Worm (Caenorhabditis elegans) whole organism, L1 larva: Measurements from ENCODE around the gene Y38E10A.1.

Source experiments
- F16B12.6 ChIP-seq: fragments of 150-350 bp; optimal IDR thresholded peaks from 2 replicates; lab custom pipeline; 2014; ENCODE audit warnings: missing biosample characterization, missing genetic modification characterization
- Y116A8C.19 ChIP-seq: sonication (generic microtip); optimal IDR thresholded peaks from 2 replicates; lab custom pipeline; 2016; ENCODE audit warnings: missing compliant biosample characterization, missing genetic modification characterization, borderline replicate concordance
- blmp-1 ChIP-seq: fragments of 150-350 bp; optimal IDR thresholded peaks from 2 replicates; lab custom pipeline; 2014; ENCODE audit warnings: missing biosample characterization, missing genetic modification characterization
- ceh-8 ChIP-seq: fragments of 200-800 bp; sonication (Bioruptor generic); optimal IDR thresholded peaks from 2 replicates; lab custom pipeline; 2018; ENCODE audit warnings: mild to moderate bottlenecking, missing genetic modification characterization, moderate library complexity, missing compliant biosample characterization
- ceh-88 ChIP-seq: fragments of 200-800 bp; sonication (Bioruptor generic); IDR thresholded peaks from 2 replicates; pipeline ENCODE4 v1.3.6; 2022; ENCODE audit warnings: missing genetic modification characterization, missing compliant biosample characterization
- ceh-90 ChIP-seq: sonication (generic microtip); optimal IDR thresholded peaks from 2 replicates; lab custom pipeline; 2016; ENCODE audit warnings: missing genetic modification characterization, missing compliant biosample characterization
- ces-1 ChIP-seq: fragments of 150-350 bp; optimal IDR thresholded peaks from 2 replicates; lab custom pipeline; 2014; ENCODE audit warnings: missing biosample characterization, missing genetic modification reagents, missing genetic modification characterization
- dpl-1 ChIP-seq, 3 experiments: fragments of 150-350 bp in 2 of 3; sonication (generic microtip) in 1 of 3; optimal IDR thresholded peaks; 2 replicates each; lab custom pipeline; 2014 to 2017; ENCODE audit warnings: missing biosample characterization in 3 of 3, missing genetic modification characterization in 3 of 3, missing genetic modification reagents in 3 of 3
- dsc-1 ChIP-seq: sonication (generic microtip); optimal IDR thresholded peaks from 2 replicates; lab custom pipeline; 2016; ENCODE audit warnings: mild to moderate bottlenecking, missing genetic modification characterization, missing compliant biosample characterization
- efl-1 ChIP-seq, 4 experiments: fragments of 150-350 bp; optimal IDR thresholded peaks in 3 of 4; peaks in 1 of 4; 1 replicate in 1 of 4; 2 replicates in 3 of 4; lab custom pipeline; 2014; ENCODE audit warnings: missing biosample characterization in 2 of 4, missing genetic modification characterization in 2 of 4, missing genetic modification reagents in 2 of 4
- efl-3 ChIP-seq: fragments of 200-800 bp; sonication (Bioruptor generic); optimal IDR thresholded peaks from 2 replicates; lab custom pipeline; 2018; ENCODE audit warnings: mild to moderate bottlenecking, missing genetic modification characterization, missing compliant biosample characterization
- elt-2 ChIP-seq: sonication (generic microtip); optimal IDR thresholded peaks from 2 replicates; lab custom pipeline; 2016; ENCODE audit warnings: missing genetic modification characterization, mild to moderate bottlenecking, inconsistent platforms, missing compliant biosample characterization, missing genetic modification reagents
- elt-3 ChIP-seq, 6 experiments: fragments of 150-350 bp in 1 of 6; sonication (generic microtip); optimal IDR thresholded peaks; 2 replicates each; lab custom pipeline; 2017 to 2018; ENCODE audit warnings: missing biosample characterization in 6 of 6, missing genetic modification characterization in 6 of 6, inconsistent platforms in 1 of 6
- ets-5 ChIP-seq: fragments of 200-800 bp; sonication (Bioruptor generic); IDR thresholded peaks from 2 replicates; pipeline ENCODE4 v1.3.6; 2022; ENCODE audit warnings: missing genetic modification characterization, missing compliant biosample characterization
- fkh-10 ChIP-seq: sonication (generic microtip); optimal IDR thresholded peaks from 2 replicates; lab custom pipeline; 2017; ENCODE audit warnings: missing biosample characterization, missing genetic modification reagents, missing genetic modification characterization
- hpl-2 ChIP-seq: fragments of 150-350 bp; optimal IDR thresholded peaks from 2 replicates; lab custom pipeline; 2014; ENCODE audit warnings: missing biosample characterization, missing genetic modification reagents, missing genetic modification characterization
- isw-1 ChIP-seq: fragments of 200-800 bp; sonication (Bioruptor generic); IDR thresholded peaks from 2 replicates; pipeline ENCODE4 v1.3.6; 2022; ENCODE audit warnings: missing genetic modification characterization, missing compliant biosample characterization
- lin-14 ChIP-seq: fragments of 200-800 bp; sonication (Bioruptor generic); optimal IDR thresholded peaks from 2 replicates; lab custom pipeline; 2018; ENCODE audit warnings: mild to moderate bottlenecking, missing genetic modification characterization, moderate library complexity, missing compliant biosample characterization
- lin-35 ChIP-seq, 2 experiments: fragments of 150-350 bp; optimal IDR thresholded peaks; 2 replicates each; lab custom pipeline; 2014; ENCODE audit warnings: missing biosample characterization in 2 of 2, missing genetic modification characterization in 2 of 2, missing genetic modification reagents in 2 of 2
- mdl-1 ChIP-seq, 2 experiments: fragments of 150-350 bp; optimal IDR thresholded peaks; 2 replicates each; lab custom pipeline; 2014 to 2017; ENCODE audit warnings: missing biosample characterization in 2 of 2, missing genetic modification characterization in 2 of 2, inconsistent platforms in 1 of 2
- mef-2 ChIP-seq: fragments of 150-350 bp; optimal IDR thresholded peaks from 2 replicates; lab custom pipeline; 2014; ENCODE audit warnings: missing biosample characterization, missing genetic modification characterization
- nhr-11 ChIP-seq: fragments of 150-350 bp; optimal IDR thresholded peaks from 2 replicates; lab custom pipeline; 2014; ENCODE audit warnings: missing biosample characterization, missing genetic modification characterization
- nhr-12 ChIP-seq: sonication (generic microtip); optimal IDR thresholded peaks from 2 replicates; lab custom pipeline; 2017; ENCODE audit warnings: missing biosample characterization, missing genetic modification characterization
- nhr-19 ChIP-seq: fragments of 200-800 bp; sonication (Bioruptor generic); conservative IDR thresholded peaks from 2 replicates; pipeline ENCODE4 v1.3.6; 2022; ENCODE audit warnings: missing genetic modification characterization, missing compliant biosample characterization
- nhr-28 ChIP-seq: fragments of 150-350 bp; optimal IDR thresholded peaks from 2 replicates; lab custom pipeline; 2014; ENCODE audit warnings: missing biosample characterization, missing genetic modification characterization
- nhr-47 ChIP-seq: sonication (generic microtip); optimal IDR thresholded peaks from 2 replicates; lab custom pipeline; 2016; ENCODE audit warnings: mild to moderate bottlenecking, missing genetic modification characterization, moderate library complexity, missing compliant biosample characterization
- nhr-85 ChIP-seq: sonication (generic microtip); peaks from one replicate; lab custom pipeline; 2016; ENCODE audit warnings: missing genetic modification characterization, inconsistent platforms, missing compliant biosample characterization
- pag-3 ChIP-seq: sonication (generic microtip); optimal IDR thresholded peaks from 2 replicates; lab custom pipeline; 2017; ENCODE audit warnings: missing genetic modification characterization, mild to moderate bottlenecking, missing compliant biosample characterization, antibody characterized with exemption, borderline replicate concordance; ENCODE audit not compliant: insufficient read depth
- rnt-1 ChIP-seq: sonication (generic microtip); optimal IDR thresholded peaks from 2 replicates; lab custom pipeline; 2016; ENCODE audit warnings: mild to moderate bottlenecking, missing genetic modification characterization, moderate library complexity, missing compliant biosample characterization
- snpc-4 ChIP-seq: fragments of 150-350 bp; optimal IDR thresholded peaks from 2 replicates; lab custom pipeline; 2014; ENCODE audit warnings: missing biosample characterization, missing genetic modification characterization
- sox-4 ChIP-seq: sonication (generic microtip); optimal IDR thresholded peaks from 2 replicates; lab custom pipeline; 2016; ENCODE audit warnings: missing genetic modification characterization, missing compliant biosample characterization
- sup-37 ChIP-seq: fragments of 200-800 bp; sonication (Bioruptor generic); optimal IDR thresholded peaks from 2 replicates; lab custom pipeline; 2018; ENCODE audit warnings: mild to moderate bottlenecking, missing genetic modification characterization, missing compliant biosample characterization
- swsn-7 ChIP-seq: sonication (generic microtip); optimal IDR thresholded peaks from 2 replicates; lab custom pipeline; 2016; ENCODE audit warnings: missing genetic modification characterization, missing compliant biosample characterization
- unc-62 ChIP-seq: fragments of 150-350 bp; optimal IDR thresholded peaks from 2 replicates; lab custom pipeline; 2014; ENCODE audit warnings: missing biosample characterization, missing genetic modification reagents, missing genetic modification characterization
- unc-98 ChIP-seq: fragments of 200-800 bp; sonication (Bioruptor generic); IDR thresholded peaks from 2 replicates; pipeline ENCODE4 v1.3.6; 2022; ENCODE audit warnings: missing genetic modification characterization, missing compliant biosample characterization
- xbp-1 ChIP-seq: sonication (generic microtip); optimal IDR thresholded peaks from 2 replicates; lab custom pipeline; 2016; ENCODE audit warnings: missing genetic modification characterization, missing compliant biosample characterization
- zag-1 ChIP-seq: fragments of 150-350 bp; optimal IDR thresholded peaks from 2 replicates; lab custom pipeline; 2014; ENCODE audit warnings: missing biosample characterization, missing genetic modification characterization
- zip-4 ChIP-seq: fragments of 200-800 bp; sonication (Bioruptor generic); optimal IDR thresholded peaks from 2 replicates; lab custom pipeline; 2018; ENCODE audit warnings: mild to moderate bottlenecking, missing genetic modification characterization, moderate library complexity, missing compliant biosample characterization

Gene Y38E10A.1

DNA sequence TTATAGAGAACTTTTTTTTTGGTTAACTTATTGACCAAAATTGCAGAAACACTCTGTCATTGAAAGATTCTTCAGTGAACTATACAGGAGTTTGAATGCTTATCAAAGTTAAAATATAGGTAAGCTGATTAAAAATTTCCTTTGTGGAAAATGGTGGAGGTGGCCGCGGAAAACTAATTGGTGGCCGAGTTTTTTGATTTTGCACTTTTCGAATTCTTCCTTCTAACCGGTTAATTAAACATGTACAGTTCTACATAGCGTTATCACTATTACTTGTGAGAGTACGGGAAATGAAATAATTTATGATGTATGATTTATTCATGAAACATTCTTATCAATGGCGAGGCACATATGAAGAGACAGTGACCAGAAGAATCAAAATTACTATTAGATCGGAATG, 7.3 kb upstream of the Y38E10A.1 start, which contains the start of gene clec-8:
Gene clec-8, minus strand, starts transcription at position 308 of the 400 bp plus-strand sequence.
- TF ChIP-seq ets-5 (GFP tag; lab: Robert Waterston, UW) (no peak), F16B12.6 (no peak), unc-62 (GFP tag; lab: Kevin White, UChicago) (no peak), elt-2 (tag; lab: Kevin White, UChicago) (peak; percentile 72)

DNA sequence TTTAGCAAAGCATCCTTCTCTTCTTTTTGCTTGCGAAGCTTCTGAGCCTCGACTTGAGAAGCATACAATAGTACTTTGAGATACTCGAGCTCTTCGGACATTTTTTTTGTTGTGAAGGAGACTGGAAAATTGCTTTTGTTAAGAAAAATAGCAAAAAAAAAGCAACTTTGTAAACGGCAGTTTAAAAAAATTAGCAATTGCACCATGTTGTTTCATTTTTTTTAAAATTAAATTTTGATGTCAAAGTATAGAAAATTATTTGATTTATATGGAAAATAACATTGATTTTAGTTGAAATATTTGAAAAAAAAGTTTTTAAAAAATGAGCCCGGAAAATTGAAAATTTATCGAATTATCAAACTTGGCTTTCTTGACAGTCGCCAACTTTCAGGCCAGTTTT, 4.2 kb upstream of the Y38E10A.1 start, which contains the start of gene Y38E10A.3:
Gene Y38E10A.3, minus strand, starts transcription at position 101 of the 400 bp plus-strand sequence.
- TF ChIP-seq efl-1 (optimal IDR thresholded peaks at IDR 0.05; lab: Kevin White, UChicago) (no peak), efl-1 (GFP tag; optimal IDR thresholded peaks at IDR 0.05 in 1 of 2; lab: Kevin White, UChicago) (peak in 1 of 2 experiments; percentile 59), rnt-1 (tag; lab: Kevin White, UChicago) (no peak)
- TF ChIP-seq, all 84 proteins: peak for 1

- no peak for TF ChIP-seq nhr-11 (tag; lab: Kevin White, UChicago)
- TF ChIP-seq efl-3 = no peak
- TF ChIP-seq isw-1 (GFP tag; lab: Robert Waterston, UW) = no peak
- no peak for TF ChIP-seq nhr-85 (tag; lab: Kevin White, UChicago)
- TF ChIP-seq dsc-1 (tag; lab: Kevin White, UChicago) = no peak
- no peak for TF ChIP-seq zag-1 (tag; lab: Kevin White, UChicago)
- no peak for TF ChIP-seq elt-2 (tag; lab: Kevin White, UChicago)
- no peak for TF ChIP-seq fkh-10
- TF ChIP-seq snpc-4 = no peak
Observed at ce11 chrII:12573541-12573940, 3.1 kb upstream of the Y38E10A.1 start, which contains the start of gene Y38E10A.2. Gene Y38E10A.2 (minus strand): TSS chrII:12573641.

ce11 chrII:12572760-12573159, 2.3 kb upstream of the Y38E10A.1 start, which contains the start of gene Y38E10A.35:
Gene Y38E10A.35 (minus strand): TSS chrII:12572860.
- TF ChIP-seq sup-37 (GFP tag; lab: Kevin White, UChicago) = no peak
- no peak for TF ChIP-seq nhr-47 (tag; lab: Kevin White, UChicago)
- no peak for TF ChIP-seq Y116A8C.19 (tag; lab: Kevin White, UChicago)
- TF ChIP-seq zip-4 (GFP tag; lab: Kevin White, UChicago) = no peak
- no peak for TF ChIP-seq xbp-1 (tag; lab: Kevin White, UChicago)
- TF ChIP-seq mef-2 (tag; lab: Kevin White, UChicago) = no peak
- no peak for TF ChIP-seq ceh-88 (GFP tag; lab: Robert Waterston, UW)
- no peak for TF ChIP-seq unc-98 (GFP tag; lab: Robert Waterston, UW)

DNA sequence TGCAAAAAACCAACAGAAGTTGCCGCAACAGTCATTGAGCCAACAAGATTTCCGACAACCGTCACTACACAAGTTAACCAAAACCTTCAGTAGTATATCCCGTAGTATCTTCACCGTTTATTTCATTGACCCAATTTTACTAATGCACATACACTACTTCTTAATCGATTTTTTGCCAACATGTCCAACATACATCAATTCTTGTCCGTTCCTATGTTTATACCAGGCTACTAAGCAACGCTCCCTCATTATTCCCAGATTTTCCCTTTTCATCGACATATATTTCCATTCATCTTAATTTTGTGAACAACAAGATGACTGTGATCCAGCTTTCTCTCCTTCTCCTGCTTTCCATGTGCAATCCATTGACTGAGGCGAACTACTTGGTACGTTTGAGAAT, 4.6 kb downstream of the Y38E10A.1 start, which contains the start of gene F49C5.7:
Gene F49C5.7, plus strand, starts transcription at position 301 of the 400 bp plus-strand sequence.
- TF ChIP-seq lin-14 (GFP tag; lab: Kevin White, UChicago) (no peak), nhr-12 (tag; lab: Kevin White, UChicago) (no peak), nhr-19 (GFP tag; lab: Robert Waterston, UW) (no peak), blmp-1 (no peak), pag-3 (tag; lab: Kevin White, UChicago) (no peak), swsn-7 (tag; lab: Kevin White, UChicago) (no peak), hpl-2 (GFP tag; lab: Kevin White, UChicago) (no peak), ces-1 (GFP tag; lab: Kevin White, UChicago) (no peak), sox-4 (no peak), nhr-28 (tag; lab: Kevin White, UChicago) (no peak), efl-1 (optimal IDR thresholded peaks at IDR 0.05; lab: Kevin White, UChicago) (no peak), efl-1 (GFP tag; optimal IDR thresholded peaks at IDR 0.05 in 1 of 2; lab: Kevin White, UChicago) (no peak), nhr-47 (tag; lab: Kevin White, UChicago) (no peak), lin-35 (GFP tag; optimal IDR thresholded peaks at IDR 0.05; lab: Kevin White, UChicago) (no peak), dpl-1 (GFP tag; optimal IDR thresholded peaks at IDR 0.05; lab: Kevin White, UChicago) (no peak), elt-3 (tag; optimal IDR thresholded peaks at IDR 0.05; lab: Kevin White, UChicago) (no peak), ceh-8 (GFP tag; lab: Kevin White, UChicago) (no peak), ceh-90 (tag; lab: Kevin White, UChicago) (no peak), mdl-1 (tag; optimal IDR thresholded peaks at IDR 0.05; lab: Kevin White, UChicago) (no peak)
